Fruit fly (Drosophila melanogaster): ENCODE measurements around the gene CG14285.
A peak's percentile ranks its signal among the peaks of the same experiment; 100 is the strongest.

Gene CG14285

DNA sequence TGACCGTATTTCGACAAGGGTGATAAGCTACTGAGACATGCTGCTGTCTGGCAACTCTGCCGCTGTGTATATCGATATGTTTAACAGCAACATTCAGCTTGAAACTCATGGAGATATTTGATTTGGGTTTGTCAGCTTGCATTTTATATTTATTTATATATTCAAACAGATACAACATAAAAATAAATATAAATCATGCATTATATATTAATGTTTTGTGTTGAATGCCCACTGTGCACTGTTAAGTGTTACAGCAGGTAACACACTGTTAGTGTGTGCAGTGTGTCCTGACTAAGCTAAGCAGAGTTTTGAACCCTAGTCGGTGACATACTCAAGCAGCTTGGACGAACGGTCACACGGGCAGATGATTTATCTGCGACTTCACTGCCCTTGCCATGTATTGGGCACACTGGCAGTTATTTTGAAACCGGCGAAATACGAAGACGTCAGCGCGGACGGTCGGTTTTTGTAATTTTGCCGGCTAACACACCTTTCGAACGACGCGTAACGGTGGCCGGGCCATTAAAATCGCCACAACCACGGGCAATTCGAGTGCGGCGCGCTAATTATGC is 41.2 kb upstream of the CG14285 start, which contains the start of the genes snRNP-U1-C and gukh (continued):
- peak; percentile 66 for TF ChIP-seq cwo (GFP tag; optimal IDR thresholded peaks at IDR 0.05)
- no peak for TF ChIP-seq CG8359 (GFP tag; optimal IDR thresholded peaks at IDR 0.05; ENCODE audit: borderline replicate concordance)
- TF ChIP-seq CG3163 (GFP tag; optimal IDR thresholded peaks at IDR 0.05), result no peak
- TF ChIP-seq otp (GFP tag; IDR thresholded peaks at IDR 0.05), result peak; percentile 75; the same call in 2 of the 3 replicates
- peak; percentile 68 for TF ChIP-seq Hsf (GFP tag; optimal IDR thresholded peaks at IDR 0.05)
- TF ChIP-seq shn (GFP tag; optimal IDR thresholded peaks at IDR 0.05), result peak; percentile 35
- TF ChIP-seq sqz (GFP tag; optimal IDR thresholded peaks at IDR 0.05), result peak; percentile 45
- peak; percentile 95 for TF ChIP-seq row (GFP tag; IDR thresholded peaks at IDR 0.05)
- TF ChIP-seq stc (GFP tag; IDR thresholded peaks at IDR 0.05), result peak; percentile 77; the same call in 1 of the 2 replicates
- no peak; the same call in 1 of the 2 replicates for TF ChIP-seq ham (GFP tag; IDR thresholded peaks at IDR 0.05)
- TF ChIP-seq nmo (GFP tag; optimal IDR thresholded peaks at IDR 0.05), result peak; percentile 79
- peak; percentile 80 for TF ChIP-seq sug (tag; optimal IDR thresholded peaks at IDR 0.05)
- TF ChIP-seq Taf1 (GFP tag; IDR thresholded peaks at IDR 0.05), result peak; percentile 86
- TF ChIP-seq CG6813 (GFP tag; optimal IDR thresholded peaks at IDR 0.05), result peak; percentile 8
- peak; percentile 87 for TF ChIP-seq Xbp1 (GFP tag; optimal IDR thresholded peaks at IDR 0.05)
- TF ChIP-seq br (optimal IDR thresholded peaks at IDR 0.05), result no peak
- peak; percentile 65 for TF ChIP-seq HmgD (GFP tag; optimal IDR thresholded peaks at IDR 0.05)
- TF ChIP-seq CG17802 (tag; optimal IDR thresholded peaks at IDR 0.05), result peak; percentile 78
- TF ChIP-seq wdn (GFP tag; IDR thresholded peaks at IDR 0.05), result peak; percentile 85
- no peak for TF ChIP-seq slp2 (GFP tag; optimal IDR thresholded peaks at IDR 0.05)
- TF ChIP-seq CG11560 (tag; IDR thresholded peaks at IDR 0.05), result peak; percentile 68; the same call in 2 of the 3 replicates
- TF ChIP-seq Neu2 (GFP tag; optimal IDR thresholded peaks at IDR 0.05; ENCODE audit: borderline replicate concordance), result no peak
- TF ChIP-seq CG15269 (tag; optimal IDR thresholded peaks at IDR 0.05), result peak; percentile 86
- TF ChIP-seq CG15011 (GFP tag; optimal IDR thresholded peaks at IDR 0.05), result peak; percentile 57
- peak; percentile 35 for TF ChIP-seq Poxn (GFP tag; IDR thresholded peaks at IDR 0.05)
- peak; percentile 55; the same call in 1 of the 3 replicates for TF ChIP-seq croc (GFP tag; conservative IDR thresholded peaks at IDR 0.05)
- peak; percentile 69 for TF ChIP-seq CG10654 (GFP tag; optimal IDR thresholded peaks at IDR 0.05)
- TF ChIP-seq CG7963 (GFP tag; IDR thresholded peaks at IDR 0.05; ENCODE audit: partially characterized antibody), result no peak
- peak; percentile 70 for TF ChIP-seq CG4404 (GFP tag; IDR thresholded peaks at IDR 0.05)
- peak; percentile 39 for TF ChIP-seq CG4820 (GFP tag; optimal IDR thresholded peaks at IDR 0.05)
- TF ChIP-seq Nf-YB (GFP tag; optimal IDR thresholded peaks at IDR 0.05), result peak; percentile 60
- TF ChIP-seq Abd-B (GFP tag; optimal IDR thresholded peaks at IDR 0.05), result peak; percentile 70
- no peak for TF ChIP-seq ash1 (GFP tag; optimal IDR thresholded peaks at IDR 0.05)
- TF ChIP-seq Adf1 (GFP tag; IDR thresholded peaks at IDR 0.05), result peak; percentile 84
- TF ChIP-seq Dbx (GFP tag; IDR thresholded peaks at IDR 0.05), result peak; percentile 89
- TF ChIP-seq CoRest (tag; optimal IDR thresholded peaks at IDR 0.05), result peak; percentile 82
- TF ChIP-seq CG5180 (GFP tag; optimal IDR thresholded peaks at IDR 0.05), result peak; percentile 23
- peak; percentile 35 for TF ChIP-seq CG7271 (tag; optimal IDR thresholded peaks at IDR 0.05)
- peak; percentile 69 for TF ChIP-seq gcm (GFP tag; optimal IDR thresholded peaks at IDR 0.05)
- TF ChIP-seq Ravus (GFP tag; IDR thresholded peaks at IDR 0.05), result peak; percentile 47
- no peak for TF ChIP-seq hth (optimal IDR thresholded peaks at IDR 0.05)
- TF ChIP-seq CG31388 (GFP tag; optimal IDR thresholded peaks at IDR 0.05), result no peak
- peak; percentile 75 for TF ChIP-seq stwl (tag; optimal IDR thresholded peaks at IDR 0.05)
- peak; percentile 63 for TF ChIP-seq Sin3A (optimal IDR thresholded peaks at IDR 0.05)
- TF ChIP-seq btn (GFP tag; optimal IDR thresholded peaks at IDR 0.05), result no peak
- no peak for TF ChIP-seq Hr39 (optimal IDR thresholded peaks at IDR 0.05)
- no peak for TF ChIP-seq D (optimal IDR thresholded peaks at IDR 0.05)
- peak; percentile 53 for TF ChIP-seq D (GFP tag; optimal IDR thresholded peaks at IDR 0.05)
- peak; percentile 57 for TF ChIP-seq D19A (tag; optimal IDR thresholded peaks at IDR 0.05)
- peak; percentile 45 for TF ChIP-seq dm (GFP tag; optimal IDR thresholded peaks at IDR 0.05)
- TF ChIP-seq E2f1 (GFP tag; IDR thresholded peaks at IDR 0.05), result peak; percentile 78
- TF ChIP-seq wor (GFP tag; IDR thresholded peaks at IDR 0.05), result peak; percentile 64

Data from whole organism, embryonic.